Worm (Caenorhabditis elegans) whole organism, L2 larva: ENCODE data around the gene cest-7.

ENCODE experiments used
- C34F6.9 ChIP-seq: fragments of 150-350 bp; optimal IDR thresholded peaks from 2 replicates; lab custom pipeline; 2014; ENCODE audit warnings: missing biosample characterization, missing genetic modification characterization
- F13H6.1 ChIP-seq: sonication (generic microtip); optimal IDR thresholded peaks from 2 replicates; lab custom pipeline; 2016; ENCODE audit warnings: missing genetic modification characterization, missing compliant biosample characterization
- R02D3.7 ChIP-seq: fragments of 150-350 bp; optimal IDR thresholded peaks from 2 replicates; lab custom pipeline; 2014; ENCODE audit warnings: missing biosample characterization, missing genetic modification characterization
- ZK546.5 ChIP-seq: sonication (generic microtip); optimal IDR thresholded peaks from 2 replicates; lab custom pipeline; 2017; ENCODE audit warnings: missing biosample characterization, missing genetic modification characterization
- alr-1 ChIP-seq: fragments of 150-350 bp; optimal IDR thresholded peaks from 2 replicates; lab custom pipeline; 2014; ENCODE audit warnings: missing biosample characterization, missing genetic modification characterization
- blmp-1 ChIP-seq: sonication (generic microtip); optimal IDR thresholded peaks from 2 replicates; lab custom pipeline; 2017; ENCODE audit warnings: missing genetic modification characterization, mild to moderate bottlenecking, missing compliant biosample characterization, antibody characterized with exemption, moderate library complexity; ENCODE audit not compliant: insufficient read depth
- ceh-16 ChIP-seq: fragments of 150-350 bp; optimal IDR thresholded peaks from 2 replicates; lab custom pipeline; 2014; ENCODE audit warnings: missing biosample characterization, missing genetic modification characterization
- ceh-82 ChIP-seq: fragments of 150-350 bp; optimal IDR thresholded peaks from 2 replicates; lab custom pipeline; 2014; ENCODE audit warnings: missing biosample characterization, missing genetic modification characterization
- crh-2 ChIP-seq: sonication (generic microtip); optimal IDR thresholded peaks from 2 replicates; lab custom pipeline; 2017; ENCODE audit warnings: missing biosample characterization, missing genetic modification characterization
- dmd-4 ChIP-seq: sonication (generic microtip); optimal IDR thresholded peaks from 2 replicates; lab custom pipeline; 2017; ENCODE audit warnings: missing biosample characterization, missing genetic modification characterization
- egl-27 ChIP-seq: sonication (generic microtip); optimal IDR thresholded peaks from 3 replicates; lab custom pipeline; 2017; ENCODE audit warnings: missing biosample characterization, missing genetic modification reagents, missing genetic modification characterization
- elt-1 ChIP-seq: fragments of 150-350 bp; optimal IDR thresholded peaks from 2 replicates; lab custom pipeline; 2014; ENCODE audit warnings: missing biosample characterization, missing genetic modification characterization
- fos-1 ChIP-seq: fragments of 150-350 bp; optimal IDR thresholded peaks from 2 replicates; lab custom pipeline; 2014; ENCODE audit warnings: missing biosample characterization, missing genetic modification characterization
- gmeb-1 ChIP-seq: fragments of 150-350 bp; optimal IDR thresholded peaks from 2 replicates; lab custom pipeline; 2014; ENCODE audit warnings: missing biosample characterization, missing genetic modification characterization
- lin-11 ChIP-seq: fragments of 150-350 bp; sonication (generic microtip); optimal IDR thresholded peaks from 2 replicates; lab custom pipeline; 2014; ENCODE audit warnings: missing biosample characterization, missing genetic modification characterization, inconsistent platforms, mixed read lengths
- lin-13 ChIP-seq: fragments of 150-350 bp; optimal IDR thresholded peaks from 2 replicates; lab custom pipeline; 2014; ENCODE audit warnings: missing biosample characterization, missing genetic modification reagents, missing genetic modification characterization
- mbf-1 ChIP-seq: sonication (generic microtip); optimal IDR thresholded peaks from 2 replicates; lab custom pipeline; 2017; ENCODE audit warnings: missing biosample characterization, missing genetic modification characterization
- mdl-1 ChIP-seq, 2 experiments: fragments of 150-350 bp in 1 of 2; sonication (generic microtip) in 1 of 2; optimal IDR thresholded peaks; 2 replicates each; lab custom pipeline; 2017; ENCODE audit warnings: missing biosample characterization in 2 of 2, missing genetic modification characterization in 2 of 2
- nhr-10 ChIP-seq: sonication (generic microtip); optimal IDR thresholded peaks from 2 replicates; lab custom pipeline; 2017; ENCODE audit warnings: missing biosample characterization, missing genetic modification characterization
- nhr-129 ChIP-seq: fragments of 150-350 bp; optimal IDR thresholded peaks from 2 replicates; lab custom pipeline; 2014; ENCODE audit warnings: missing biosample characterization, missing genetic modification characterization
- nhr-23 ChIP-seq: fragments of 150-350 bp; optimal IDR thresholded peaks from 2 replicates; lab custom pipeline; 2014; ENCODE audit warnings: missing biosample characterization, missing genetic modification reagents, missing genetic modification characterization
- nhr-6 ChIP-seq: fragments of 150-350 bp; optimal IDR thresholded peaks from 2 replicates; lab custom pipeline; 2014; ENCODE audit warnings: missing biosample characterization, missing genetic modification characterization
- sem-4 ChIP-seq: fragments of 150-350 bp; optimal IDR thresholded peaks from 2 replicates; lab custom pipeline; 2014; ENCODE audit warnings: missing biosample characterization, missing genetic modification reagents, missing genetic modification characterization
- sma-3 ChIP-seq: sonication (generic microtip); optimal IDR thresholded peaks from 2 replicates; lab custom pipeline; 2016; ENCODE audit warnings: missing genetic modification reagents, missing genetic modification characterization, missing compliant biosample characterization
- sma-9 ChIP-seq, 2 experiments: fragments of 150-350 bp in 1 of 2; sonication (generic microtip) in 1 of 2; optimal IDR thresholded peaks; 2 replicates each; lab custom pipeline; 2014 to 2016; ENCODE audit warnings: missing genetic modification characterization in 2 of 2, mild to moderate bottlenecking in 1 of 2, missing biosample characterization in 1 of 2, missing compliant biosample characterization in 1 of 2, missing genetic modification reagents in 1 of 2, moderate library complexity in 1 of 2
- snpc-4 ChIP-seq: fragments of 150-350 bp; optimal IDR thresholded peaks from 2 replicates; lab custom pipeline; 2014; ENCODE audit warnings: missing biosample characterization, missing genetic modification characterization
- unc-39 ChIP-seq: fragments of 150-350 bp; optimal IDR thresholded peaks from 2 replicates; lab custom pipeline; 2014; ENCODE audit warnings: missing biosample characterization, missing genetic modification characterization
- unc-55 ChIP-seq: fragments of 150-350 bp; sonication (generic microtip); optimal IDR thresholded peaks from 3 replicates; lab custom pipeline; 2014; ENCODE audit warnings: missing biosample characterization, missing genetic modification reagents, missing genetic modification characterization
- unc-62 ChIP-seq: fragments of 150-350 bp; optimal IDR thresholded peaks from 2 replicates; lab custom pipeline; 2014; ENCODE audit warnings: missing biosample characterization, missing genetic modification reagents, missing genetic modification characterization
- zag-1 ChIP-seq: fragments of 150-350 bp; optimal IDR thresholded peaks from 2 replicates; lab custom pipeline; 2014; ENCODE audit warnings: missing biosample characterization, missing genetic modification characterization
- ztf-1 ChIP-seq: fragments of 200-800 bp; sonication (Bioruptor generic); conservative IDR thresholded peaks from 2 replicates; pipeline ENCODE4 v1.3.6; 2022; ENCODE audit warnings: missing genetic modification characterization, missing compliant biosample characterization
- ztf-11 ChIP-seq: sonication (generic microtip); optimal IDR thresholded peaks from 2 replicates; lab custom pipeline; 2017; ENCODE audit warnings: missing biosample characterization, missing genetic modification characterization
- ztf-4 ChIP-seq: fragments of 150-350 bp; optimal IDR thresholded peaks from 2 replicates; lab custom pipeline; 2014; ENCODE audit warnings: missing biosample characterization, missing genetic modification characterization

cest-7 gene

ce11 chrX:12219477-12219876, 10.3 kb upstream of the cest-7 start, which contains the start of gene cest-8:
cest-8 (plus strand) TSS chrX:12219660.
- TF ChIP-seq snpc-4 (tag; lab: Kevin White, UChicago), result no peak
- no peak for TF ChIP-seq sma-3 (GFP tag; lab: Kevin White, UChicago)
- TF ChIP-seq nhr-6 (tag; lab: Kevin White, UChicago), result no peak
- no peak for TF ChIP-seq ztf-4 (tag; lab: Kevin White, UChicago)
- TF ChIP-seq elt-1 (tag; lab: Kevin White, UChicago), result no peak
- no peak for TF ChIP-seq ztf-1 (GFP tag; lab: Robert Waterston, UW)
- TF ChIP-seq dmd-4 (tag; lab: Kevin White, UChicago), result no peak
- no peak for TF ChIP-seq lin-13
- no peak for TF ChIP-seq unc-62 (GFP tag; lab: Kevin White, UChicago)
- no peak for TF ChIP-seq blmp-1
- TF ChIP-seq unc-55 (GFP tag; lab: Kevin White, UChicago), result no peak
- no peak for TF ChIP-seq R02D3.7 (tag; lab: Kevin White, UChicago)
- no peak for TF ChIP-seq nhr-129
- TF ChIP-seq lin-11 (tag; lab: Kevin White, UChicago), result no peak

ce11 chrX:12221817-12222216, 7.9 kb upstream of the cest-7 start, which contains the start of gene cest-9.2:
cest-9.2 (plus strand) TSS chrX:12222117.
- TF ChIP-seq R02D3.7 (tag; lab: Kevin White, UChicago), result no peak
- no peak for TF ChIP-seq ztf-1 (GFP tag; lab: Robert Waterston, UW)
- no peak for TF ChIP-seq mdl-1 (tag; optimal IDR thresholded peaks at IDR 0.05; lab: Kevin White, UChicago)
- TF ChIP-seq egl-27 (tag; lab: Kevin White, UChicago), result no peak
- no peak for TF ChIP-seq blmp-1
- TF ChIP-seq ceh-16 (tag; lab: Kevin White, UChicago), result no peak
- TF ChIP-seq sma-9 (GFP tag; optimal IDR thresholded peaks at IDR 0.05; lab: Kevin White, UChicago), result no peak
- TF ChIP-seq sma-9 (tag; optimal IDR thresholded peaks at IDR 0.05; lab: Kevin White, UChicago), result no peak
- no peak for TF ChIP-seq unc-55 (GFP tag; lab: Kevin White, UChicago)
- no peak for TF ChIP-seq sem-4 (tag; lab: Kevin White, UChicago)
- no peak for TF ChIP-seq snpc-4 (tag; lab: Kevin White, UChicago)
- TF ChIP-seq ztf-4 (tag; lab: Kevin White, UChicago), result no peak
- no peak for TF ChIP-seq ztf-11 (tag; lab: Kevin White, UChicago)
- no peak for TF ChIP-seq mbf-1

ce11 chrX:12222723-12223122, 7.0 kb upstream of the cest-7 start:
- TF ChIP-seq lin-11 (tag; lab: Kevin White, UChicago) (no peak), ceh-82 (no peak)

ce11 chrX:12225970-12226369, 3.8 kb upstream of the cest-7 start, which contains the start of gene cest-9.1:
cest-9.1 (plus strand) TSS chrX:12226182.
- TF ChIP-seq mdl-1 (tag; optimal IDR thresholded peaks at IDR 0.05; lab: Kevin White, UChicago) (no peak), fos-1 (tag; lab: Kevin White, UChicago) (peak; percentile 57)

- TF ChIP-seq snpc-4 (tag; lab: Kevin White, UChicago), result no peak
- TF ChIP-seq blmp-1, result no peak
- no peak for TF ChIP-seq ztf-4 (tag; lab: Kevin White, UChicago)
- no peak for TF ChIP-seq ZK546.5 (tag; lab: Kevin White, UChicago)
- no peak for TF ChIP-seq ztf-1 (GFP tag; lab: Robert Waterston, UW)
- TF ChIP-seq egl-27 (tag; lab: Kevin White, UChicago), result no peak
- TF ChIP-seq F13H6.1, result no peak
- TF ChIP-seq, all 48 proteins: peak for 0
Observed at ce11 chrX:12227130-12227529, 2.6 kb upstream of the cest-7 start.

- TF ChIP-seq unc-39 (tag; lab: Kevin White, UChicago), result no peak
- peak; percentile 11 for TF ChIP-seq fos-1 (tag; lab: Kevin White, UChicago)
Observed at ce11 chrX:12230357-12230756, 606 bp downstream of the cest-7 start.

ce11 chrX:12234424-12234823, 4.7 kb downstream of the cest-7 start:
- no peak for TF ChIP-seq nhr-23 (tag; lab: Kevin White, UChicago)
- peak; percentile 39 for TF ChIP-seq fos-1 (tag; lab: Kevin White, UChicago)
- TF ChIP-seq alr-1 (tag; lab: Kevin White, UChicago), result no peak
- TF ChIP-seq nhr-6 (tag; lab: Kevin White, UChicago), result no peak
- peak; percentile 6 for TF ChIP-seq crh-2 (tag; lab: Kevin White, UChicago)
- TF ChIP-seq zag-1 (tag; lab: Kevin White, UChicago), result no peak
- TF ChIP-seq mdl-1 (tag; optimal IDR thresholded peaks at IDR 0.05; lab: Kevin White, UChicago), result no peak
- no peak for TF ChIP-seq C34F6.9 (tag; lab: Kevin White, UChicago)
- TF ChIP-seq ztf-1 (GFP tag; lab: Robert Waterston, UW), result no peak
- TF ChIP-seq lin-11 (tag; lab: Kevin White, UChicago), result no peak
- TF ChIP-seq gmeb-1 (tag; lab: Kevin White, UChicago), result no peak
- TF ChIP-seq sma-9 (GFP tag; optimal IDR thresholded peaks at IDR 0.05; lab: Kevin White, UChicago), result no peak
- no peak for TF ChIP-seq sma-9 (tag; optimal IDR thresholded peaks at IDR 0.05; lab: Kevin White, UChicago)
- TF ChIP-seq ceh-16 (tag; lab: Kevin White, UChicago), result no peak
- no peak for TF ChIP-seq nhr-10 (tag; lab: Kevin White, UChicago)
- no peak for TF ChIP-seq mbf-1
- no peak for TF ChIP-seq sem-4 (tag; lab: Kevin White, UChicago)
- TF ChIP-seq ztf-4 (tag; lab: Kevin White, UChicago), result no peak
